Worm (Caenorhabditis elegans): ENCODE data around the gene ddp-1.

Gene ddp-1

DNA sequence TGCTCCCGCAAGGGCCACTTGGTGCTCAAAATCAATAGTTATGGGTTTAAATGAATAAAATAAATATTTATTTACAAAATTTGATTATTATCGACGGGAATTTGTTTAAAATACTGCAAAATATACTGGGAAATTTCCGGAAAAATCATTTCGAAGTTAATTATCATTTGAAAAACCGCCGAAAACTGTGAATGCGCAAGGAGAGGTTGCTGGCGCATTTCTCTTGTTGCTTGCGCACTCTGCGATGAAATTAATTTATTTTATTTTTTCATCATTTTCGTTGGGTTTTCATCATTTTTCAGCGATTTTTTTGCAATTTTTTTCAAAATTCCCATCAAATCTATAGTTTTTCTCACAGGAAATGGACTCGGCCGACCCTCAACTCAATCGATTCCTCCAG, at the start of gene ddp-1 (continued):
- TF ChIP-seq attf-5 (GFP tag; optimal IDR thresholded peaks at IDR 0.05) (peak; percentile 93), ceh-27 (GFP tag; optimal IDR thresholded peaks at IDR 0.05) (peak; percentile 86), F23B12.7 (tag; optimal IDR thresholded peaks at IDR 0.05; ENCODE audit: insufficient read depth) (peak; percentile 87), dpl-1 (GFP tag; optimal IDR thresholded peaks at IDR 0.05) (peak; percentile 99), ceh-58 (GFP tag; IDR thresholded peaks at IDR 0.05) (peak; percentile 79; the same call in 1 of the 2 replicates), let-526 (GFP tag; IDR thresholded peaks at IDR 0.05) (peak; percentile 65; the same call in 1 of the 2 replicates), ztf-18 (tag; optimal IDR thresholded peaks at IDR 0.05) (peak; percentile 100), Y56A3A.18 (GFP tag; IDR thresholded peaks at IDR 0.05) (peak; percentile 97), nfya-2 (GFP tag; IDR thresholded peaks at IDR 0.05) (0 out of 2 replicates have a peak, but pooled peaks have one; percentile 85), egl-44 (GFP tag; IDR thresholded peaks at IDR 0.05) (0 out of 2 replicates have a peak, but pooled peaks have one; percentile 63), B0336.3 (GFP tag; IDR thresholded peaks at IDR 0.05) (peak; percentile 96), K12H6.12 (tag; optimal IDR thresholded peaks at IDR 0.05) (peak; percentile 63), ceh-100 (GFP tag; IDR thresholded peaks at IDR 0.05) (peak; percentile 84), somi-1 (GFP tag; optimal IDR thresholded peaks at IDR 0.05) (peak; percentile 78), hrde-1 (tag; optimal IDR thresholded peaks at IDR 0.05; ENCODE audit: borderline replicate concordance) (peak; percentile 86), F10E7.11 (tag; optimal IDR thresholded peaks at IDR 0.05) (peak; percentile 75), nhr-90 (tag; optimal IDR thresholded peaks at IDR 0.05) (peak; percentile 55), sea-2 (GFP tag; IDR thresholded peaks at IDR 0.05) (no peak), F52B5.7 (tag; optimal IDR thresholded peaks at IDR 0.05) (peak; percentile 79), B0035.1 (tag; optimal IDR thresholded peaks at IDR 0.05) (peak; percentile 81), gei-17 (GFP tag; optimal IDR thresholded peaks at IDR 0.05) (peak; percentile 90), fkh-3 (tag; optimal IDR thresholded peaks at IDR 0.05) (peak; percentile 49), ama-1 (optimal IDR thresholded peaks at IDR 0.05) (no peak), ama-1 (GFP tag; optimal IDR thresholded peaks at IDR 0.05) (peak in 1 of 2 experiments; percentile 13), repo-1 (tag; optimal IDR thresholded peaks at IDR 0.05) (peak; percentile 96), hsf-1 (GFP tag; IDR thresholded peaks at IDR 0.05) (peak; percentile 85), hlh-26 (GFP tag; conservative IDR thresholded peaks at IDR 0.05) (no peak), F39B2.1 (GFP tag; IDR thresholded peaks at IDR 0.05) (peak; percentile 87), ceh-40 (GFP tag; IDR thresholded peaks at IDR 0.05) (no peak), Y53G8AR.9 (GFP tag; conservative IDR thresholded peaks at IDR 0.05) (peak; percentile 99), hmg-20 (GFP tag; IDR thresholded peaks at IDR 0.05) (peak; percentile 93), sptf-2 (GFP tag; optimal IDR thresholded peaks at IDR 0.05) (peak; percentile 72), attf-3 (GFP tag; conservative IDR thresholded peaks at IDR 0.05) (peak; percentile 85), rpc-1 (optimal IDR thresholded peaks at IDR 0.05) (no peak), rpc-1 (tag; optimal IDR thresholded peaks at IDR 0.05) (no peak), madf-8 (GFP tag; conservative IDR thresholded peaks at IDR 0.05) (peak; percentile 73), D2030.7 (GFP tag; IDR thresholded peaks at IDR 0.05) (peak; percentile 88), ztf-26 (tag; optimal IDR thresholded peaks at IDR 0.05) (peak; percentile 93), nhr-179 (tag; optimal IDR thresholded peaks at IDR 0.05) (no peak), egrh-3 (GFP tag; IDR thresholded peaks at IDR 0.05) (0 out of 2 replicates have a peak, but pooled peaks have one; percentile 31), tbp1 (GFP tag; optimal IDR thresholded peaks at IDR 0.05) (peak; percentile 76), snpc-4 (GFP tag; optimal IDR thresholded peaks at IDR 0.05) (peak; percentile 70), snpc-4 (tag; optimal IDR thresholded peaks at IDR 0.05) (peak; percentile 34 to 81 (median 64)), B0261.1 (tag; optimal IDR thresholded peaks at IDR 0.05) (peak; percentile 37), lir-1 (GFP tag; conservative IDR thresholded peaks at IDR 0.05) (peak; percentile 86), snpc-1.1 (tag; optimal IDR thresholded peaks at IDR 0.05; ENCODE audit: insufficient read depth) (peak; percentile 67), bed-1 (GFP tag; IDR thresholded peaks at IDR 0.05) (no peak), F57A8.1 (GFP tag; optimal IDR thresholded peaks at IDR 0.05) (no peak), rec-8 (tag; optimal IDR thresholded peaks at IDR 0.05) (peak in 1 of 2 experiments; percentile 53)
